Fruit fly (Drosophila melanogaster) whole organism, embryonic: Measurements from ENCODE around the gene Fer3.

Source experiments
- Antp ChIP-seq: fragments of 200-800 bp; sonication (Bioruptor generic); optimal IDR thresholded peaks from 3 replicates; lab custom pipeline; 2016; ENCODE audit warnings: missing biosample characterization, missing genetic modification characterization
- B-H1 ChIP-seq: fragments of 200-800 bp; sonication (Bioruptor generic); IDR thresholded peaks from 3 replicates; pipeline ENCODE4 v1.3.6; 2022; ENCODE audit warnings: missing biosample characterization, missing genetic modification characterization
- CG10543 ChIP-seq: fragments of 200-800 bp; sonication (Bioruptor generic); optimal IDR thresholded peaks from 3 replicates; lab custom pipeline; 2017; ENCODE audit warnings: missing biosample characterization, mild to moderate bottlenecking, missing genetic modification characterization, moderate library complexity
- CG10565 ChIP-seq: fragments of 200-800 bp; sonication (Bioruptor generic); optimal IDR thresholded peaks from 3 replicates; lab custom pipeline; 2016; ENCODE audit warnings: missing biosample characterization, mild to moderate bottlenecking, missing genetic modification characterization
- CG10979 ChIP-seq: fragments of 200-800 bp; sonication (Bioruptor generic); optimal IDR thresholded peaks from 2 replicates; lab custom pipeline; 2018; ENCODE audit warnings: missing biosample characterization, mild to moderate bottlenecking, missing genetic modification characterization, moderate library complexity
- CG12155 ChIP-seq: fragments of 200-800 bp; sonication (Bioruptor generic); optimal IDR thresholded peaks from 3 replicates; lab custom pipeline; 2016; ENCODE audit warnings: missing biosample characterization, missing genetic modification characterization
- CG14667 ChIP-seq: fragments of 200-800 bp; sonication (Bioruptor generic); IDR thresholded peaks from 2 replicates; pipeline ENCODE4 v1.3.6; 2022; ENCODE audit warnings: missing biosample characterization, missing genetic modification characterization
- CG17385 ChIP-seq: fragments of 200-800 bp; sonication (Bioruptor generic); optimal IDR thresholded peaks from 3 replicates; lab custom pipeline; 2018; ENCODE audit warnings: missing biosample characterization, mild to moderate bottlenecking, missing genetic modification characterization
- CG17829 ChIP-seq: fragments of 200-800 bp; optimal IDR thresholded peaks from 2 replicates; lab custom pipeline; 2019; ENCODE audit warnings: missing biosample characterization, mild to moderate bottlenecking, missing genetic modification characterization, moderate library complexity
- CG3726 ChIP-seq: fragments of 200-800 bp; sonication (Bioruptor generic); IDR thresholded peaks from 3 replicates; pipeline ENCODE4, ENCODE4 v1.3.6; 2022; ENCODE audit warnings: missing biosample characterization, missing genetic modification characterization
- CG6683 ChIP-seq: fragments of 200-800 bp; sonication (Bioruptor generic); optimal IDR thresholded peaks from 2 replicates; lab custom pipeline; 2017; ENCODE audit warnings: missing biosample characterization, mild to moderate bottlenecking, missing genetic modification characterization, missing genetic modification reagents
- CG6689 ChIP-seq: fragments of 200-800 bp; sonication (Bioruptor generic); IDR thresholded peaks from 2 replicates; pipeline ENCODE4 v1.3.6; 2022; ENCODE audit warnings: missing biosample characterization, missing genetic modification characterization
- CG7556 ChIP-seq: fragments of 200-800 bp; sonication (Bioruptor generic); optimal IDR thresholded peaks from 2 replicates; lab custom pipeline; 2017; ENCODE audit warnings: missing biosample characterization, mild to moderate bottlenecking, missing genetic modification characterization
- CG7928 ChIP-seq: fragments of 200-800 bp; sonication (Bioruptor generic); optimal IDR thresholded peaks from 2 replicates; lab custom pipeline; 2017; ENCODE audit warnings: missing biosample characterization, mild to moderate bottlenecking, missing genetic modification characterization
- CG8089 ChIP-seq: fragments of 200-800 bp; sonication (Bioruptor generic); optimal IDR thresholded peaks from 3 replicates; lab custom pipeline; 2016; ENCODE audit warnings: missing biosample characterization, missing genetic modification characterization
- CG8359 ChIP-seq: fragments of 200-800 bp; sonication (Bioruptor generic); optimal IDR thresholded peaks from 2 replicates; lab custom pipeline; 2017; ENCODE audit warnings: missing biosample characterization, mild to moderate bottlenecking, missing genetic modification characterization, borderline replicate concordance
- CG8924 ChIP-seq: fragments of 200-800 bp; optimal IDR thresholded peaks from 3 replicates; lab custom pipeline; 2019; ENCODE audit warnings: missing biosample characterization, mild to moderate bottlenecking, missing genetic modification characterization, moderate library complexity
- CG9437 ChIP-seq: fragments of 200-800 bp; sonication (Bioruptor generic); optimal IDR thresholded peaks from 2 replicates; lab custom pipeline; 2018; ENCODE audit warnings: missing biosample characterization, mild to moderate bottlenecking, missing genetic modification characterization
- CG9876 ChIP-seq: fragments of 200-800 bp; sonication (Bioruptor generic); optimal IDR thresholded peaks from 2 replicates; lab custom pipeline; 2016; ENCODE audit warnings: missing biosample characterization, missing genetic modification characterization
- D19B ChIP-seq: fragments of 200-800 bp; sonication (Bioruptor generic); optimal IDR thresholded peaks from 2 replicates; lab custom pipeline; 2017; ENCODE audit warnings: missing biosample characterization, mild to moderate bottlenecking, missing genetic modification characterization
- Dip2 ChIP-seq: fragments of 200-800 bp; sonication (Bioruptor generic); IDR thresholded peaks from 2 replicates; pipeline ENCODE4 v1.3.6; 2022; ENCODE audit warnings: missing biosample characterization, missing genetic modification characterization
- Ets65A ChIP-seq: fragments of 200-800 bp; sonication (Bioruptor generic); peaks from one replicate; lab custom pipeline; 2016; ENCODE audit warnings: missing biosample characterization, missing genetic modification characterization
- Fer1 ChIP-seq: fragments of 200-800 bp; sonication (Bioruptor generic); optimal IDR thresholded peaks from 2 replicates; lab custom pipeline; 2017; ENCODE audit warnings: missing biosample characterization, mild to moderate bottlenecking, missing genetic modification characterization
- HHEX ChIP-seq: fragments of 200-800 bp; sonication (Bioruptor generic); optimal IDR thresholded peaks from 3 replicates; lab custom pipeline; 2017; ENCODE audit warnings: missing biosample characterization, mild to moderate bottlenecking, missing genetic modification characterization, missing genetic modification reagents
- Hr3 ChIP-seq: fragments of 200-800 bp; sonication (Bioruptor generic); optimal IDR thresholded peaks from 3 replicates; lab custom pipeline; 2016; ENCODE audit warnings: missing biosample characterization, missing genetic modification characterization
- Lhr ChIP-seq: fragments of 200-800 bp; sonication (Bioruptor generic); optimal IDR thresholded peaks from 3 replicates; lab custom pipeline; 2017; ENCODE audit warnings: mild to moderate bottlenecking, missing biosample characterization, missing genetic modification reagents, missing genetic modification characterization
- Lpt ChIP-seq: fragments of >200 bp; optimal IDR thresholded peaks from 2 replicates; lab custom pipeline; 2018; ENCODE audit warnings: missing biosample characterization, missing genetic modification characterization
- Neu2 ChIP-seq: fragments of 200-800 bp; sonication (Bioruptor generic); optimal IDR thresholded peaks from 3 replicates; lab custom pipeline; 2016; ENCODE audit warnings: missing biosample characterization, missing genetic modification characterization, borderline replicate concordance
- Poxn ChIP-seq: fragments of 200-800 bp; sonication (Bioruptor generic); IDR thresholded peaks from 2 replicates; pipeline ENCODE4 v1.3.6; 2022; ENCODE audit warnings: missing biosample characterization, missing genetic modification characterization
- Spps ChIP-seq: fragments of 200-800 bp; sonication (Bioruptor generic); optimal IDR thresholded peaks from 2 replicates; lab custom pipeline; 2018; ENCODE audit warnings: missing biosample characterization, mild to moderate bottlenecking, missing genetic modification characterization
- Usf ChIP-seq: fragments of 200-800 bp; sonication (Bioruptor generic); optimal IDR thresholded peaks from 2 replicates; lab custom pipeline; 2017; ENCODE audit warnings: missing genotype, missing biosample characterization, missing genetic modification characterization
- Xbp1 ChIP-seq: fragments of 200-800 bp; sonication (Bioruptor generic); optimal IDR thresholded peaks from 3 replicates; lab custom pipeline; 2016; ENCODE audit warnings: missing biosample characterization, mild to moderate bottlenecking, missing genetic modification characterization
- aop ChIP-seq: fragments of 200-800 bp; sonication (Bioruptor generic); IDR thresholded peaks from 2 replicates; pipeline ENCODE4 v1.3.6; 2022; ENCODE audit warnings: missing biosample characterization, missing genetic modification characterization
- ap ChIP-seq: fragments of 200-800 bp; sonication (Bioruptor generic); IDR thresholded peaks from 2 replicates; pipeline ENCODE4 v1.3.6; 2022; ENCODE audit warnings: missing biosample characterization, missing genetic modification characterization
- ato ChIP-seq: fragments of 200-800 bp; sonication (Bioruptor generic); IDR thresholded peaks from 2 replicates; pipeline ENCODE4 v1.3.6; 2022; ENCODE audit warnings: missing biosample characterization, missing genetic modification characterization; ENCODE audit not compliant: partially characterized antibody
- bbx ChIP-seq: fragments of 200-800 bp; sonication (Bioruptor generic); IDR thresholded peaks from 2 replicates; pipeline ENCODE4 v1.3.6; 2022; ENCODE audit warnings: missing biosample characterization, missing genetic modification characterization; ENCODE audit not compliant: partially characterized antibody
- cas ChIP-seq: fragments of 200-800 bp; sonication (Bioruptor generic); IDR thresholded peaks from 2 replicates; pipeline ENCODE4 v1.3.6; 2022; ENCODE audit warnings: missing biosample characterization, missing genetic modification characterization
- chm ChIP-seq: fragments of 200-800 bp; sonication (Bioruptor generic); IDR thresholded peaks from 2 replicates; pipeline ENCODE4 v1.3.6; 2022; ENCODE audit warnings: missing biosample characterization, missing genetic modification characterization
- dimm ChIP-seq: fragments of 200-800 bp; sonication (Bioruptor generic); IDR thresholded peaks from 2 replicates; pipeline ENCODE4 v1.3.6; 2022; ENCODE audit warnings: missing biosample characterization, missing genetic modification characterization
- gcm2 ChIP-seq: fragments of 200-800 bp; sonication (Bioruptor generic); optimal IDR thresholded peaks from 2 replicates; lab custom pipeline; 2016; ENCODE audit warnings: missing biosample characterization, missing genetic modification characterization
- gt ChIP-seq: fragments of 200-800 bp; sonication (Bioruptor generic); IDR thresholded peaks from 2 replicates; pipeline ENCODE4 v1.3.6; 2022; ENCODE audit warnings: missing biosample characterization, missing genetic modification characterization
- hb ChIP-seq: fragments of 200-800 bp; sonication (Bioruptor generic); IDR thresholded peaks from 3 replicates; pipeline ENCODE4 v1.3.6; 2022; ENCODE audit warnings: missing biosample characterization, missing genetic modification characterization; ENCODE audit not compliant: partially characterized antibody
- lilli ChIP-seq: fragments of 200-800 bp; sonication (Bioruptor generic); optimal IDR thresholded peaks from 3 replicates; lab custom pipeline; 2016; ENCODE audit warnings: missing biosample characterization, missing genetic modification characterization
- pb ChIP-seq: fragments of 200-800 bp; sonication (Bioruptor generic); optimal IDR thresholded peaks from 3 replicates; lab custom pipeline; 2016; ENCODE audit warnings: missing biosample characterization, missing genetic modification characterization
- peb ChIP-seq: fragments of 200-800 bp; sonication (Bioruptor generic); IDR thresholded peaks from 2 replicates; pipeline ENCODE4 v1.3.6; 2022; ENCODE audit warnings: missing biosample characterization, missing genetic modification characterization
- pho ChIP-seq: fragments of 200-800 bp; sonication (Bioruptor generic); optimal IDR thresholded peaks from 2 replicates; lab custom pipeline; 2016; ENCODE audit warnings: missing biosample characterization, missing genetic modification characterization
- ro ChIP-seq: fragments of 200-800 bp; sonication (Bioruptor generic); IDR thresholded peaks from 2 replicates; pipeline ENCODE4 v1.3.6; 2022; ENCODE audit warnings: missing biosample characterization, missing genetic modification characterization
- tna ChIP-seq: fragments of 200-800 bp; sonication (Bioruptor generic); IDR thresholded peaks from 2 replicates; pipeline ENCODE4 v1.3.6; 2022; ENCODE audit warnings: missing biosample characterization, missing genetic modification characterization; ENCODE audit not compliant: partially characterized antibody
- yki ChIP-seq: fragments of >200 bp; optimal IDR thresholded peaks from 3 replicates; lab custom pipeline; 2018
- z ChIP-seq: fragments of 200-800 bp; sonication (Bioruptor generic); IDR thresholded peaks from 3 replicates; pipeline ENCODE4 v1.3.6; 2022; ENCODE audit warnings: missing biosample characterization, missing genetic modification characterization
- zen ChIP-seq: fragments of 200-800 bp; sonication (Bioruptor generic); optimal IDR thresholded peaks from 3 replicates; lab custom pipeline; 2018; ENCODE audit warnings: missing biosample characterization, mild to moderate bottlenecking, missing genetic modification characterization, moderate library complexity

Fer3 gene

DNA sequence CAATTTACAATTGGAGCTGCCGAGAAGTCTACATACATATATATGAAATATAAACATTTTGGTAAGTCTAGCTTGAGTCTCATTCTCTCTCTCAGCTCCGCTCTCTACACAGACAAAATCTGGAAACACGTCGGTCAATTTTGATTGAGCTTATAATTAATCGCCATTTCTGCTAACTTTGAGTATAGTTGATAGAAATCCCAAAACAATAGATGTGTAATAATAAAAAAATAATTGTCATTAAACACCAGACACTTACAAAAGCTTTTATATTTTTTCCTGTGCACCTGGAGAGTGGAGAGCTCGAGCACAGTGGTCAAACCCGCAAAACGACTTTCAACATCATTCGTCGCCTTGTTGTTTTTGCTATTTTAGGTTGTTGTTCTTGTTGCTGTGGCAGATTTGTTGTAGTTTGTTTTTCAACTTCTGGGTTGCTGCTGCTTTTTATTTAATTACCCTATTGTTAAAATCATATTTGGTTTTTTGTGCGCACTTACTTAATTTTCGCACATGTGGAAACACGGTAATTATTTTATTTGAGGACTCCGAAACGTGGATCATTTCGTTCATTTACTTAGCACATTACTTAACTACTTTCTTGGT lies 37.4 kb downstream of the Fer3 start (continued):
- TF ChIP-seq zen (tag; lab: Kevin White, UChicago): peak; percentile 90
- peak; percentile 62; the same call in 1 of the 2 replicates for TF ChIP-seq Dip2 (GFP tag; lab: Robert Waterston, UW)
- peak; percentile 93 for TF ChIP-seq CG14667 (GFP tag; lab: Robert Waterston, UW)
- TF ChIP-seq ap (GFP tag; lab: Robert Waterston, UW): peak; percentile 93
- peak; percentile 94 for TF ChIP-seq B-H1 (GFP tag; lab: Robert Waterston, UW)
- TF ChIP-seq CG17829 (tag; lab: Kevin White, UChicago): peak; percentile 96
- TF ChIP-seq hb (GFP tag; lab: Robert Waterston, UW): no peak
- TF ChIP-seq CG7928 (GFP tag; lab: Kevin White, UChicago): peak; percentile 78
- TF ChIP-seq Usf (GFP tag; lab: Kevin White, UChicago): peak; percentile 84
- TF ChIP-seq Lhr (GFP tag; lab: Kevin White, UChicago): peak; percentile 84
- peak; percentile 93 for TF ChIP-seq Antp (GFP tag; lab: Kevin White, UChicago)
- TF ChIP-seq chm (GFP tag; lab: Robert Waterston, UW): peak; percentile 98
- peak; percentile 90 for TF ChIP-seq ro (GFP tag; lab: Robert Waterston, UW)
- TF ChIP-seq Spps (tag; lab: Kevin White, UChicago): peak; percentile 91
- peak; percentile 98 for TF ChIP-seq lilli (GFP tag; lab: Kevin White, UChicago)
- TF ChIP-seq Poxn (GFP tag; lab: Robert Waterston, UW): peak; percentile 95
- TF ChIP-seq ato (GFP tag; lab: Robert Waterston, UW): no peak
- TF ChIP-seq dimm (GFP tag; lab: Robert Waterston, UW): peak; percentile 94
- TF ChIP-seq aop (GFP tag; lab: Robert Waterston, UW): peak; percentile 83
- peak; percentile 75 for TF ChIP-seq CG10565 (GFP tag; lab: Kevin White, UChicago)
- peak; percentile 95 for TF ChIP-seq cas
- TF ChIP-seq Fer1 (GFP tag; lab: Kevin White, UChicago): peak; percentile 96
- TF ChIP-seq yki (lab: Kevin White, UChicago): no peak
- TF ChIP-seq CG17385 (GFP tag; lab: Kevin White, UChicago): peak; percentile 94
- TF ChIP-seq pho (GFP tag; lab: Kevin White, UChicago): peak; percentile 96
- TF ChIP-seq pb (GFP tag; lab: Kevin White, UChicago): peak; percentile 94
- TF ChIP-seq CG8924 (tag; lab: Kevin White, UChicago): peak; percentile 97
- TF ChIP-seq CG6683 (GFP tag; lab: Kevin White, UChicago): peak; percentile 86
- peak; percentile 89 for TF ChIP-seq D19B (GFP tag; lab: Kevin White, UChicago)
- TF ChIP-seq CG10543: peak; percentile 25
- peak; percentile 90 for TF ChIP-seq CG8089 (GFP tag; lab: Kevin White, UChicago)
- TF ChIP-seq CG3726 (GFP tag; lab: Robert Waterston, UW): peak; percentile 95
- peak; percentile 87 for TF ChIP-seq CG9437
- peak; percentile 83 for TF ChIP-seq CG8359 (GFP tag; lab: Kevin White, UChicago)
- peak; percentile 94 for TF ChIP-seq CG12155 (GFP tag; lab: Kevin White, UChicago)
- peak; percentile 77 for TF ChIP-seq z
- TF ChIP-seq Lpt (GFP tag; lab: Kevin White, UChicago): no peak
- no peak for TF ChIP-seq bbx
- TF ChIP-seq CG10979: peak; percentile 95
- no peak for TF ChIP-seq tna (GFP tag; lab: Robert Waterston, UW)
- peak; percentile 95 for TF ChIP-seq CG7556
- peak; percentile 97 for TF ChIP-seq Xbp1 (GFP tag; lab: Kevin White, UChicago)
- TF ChIP-seq gcm2: peak; percentile 93
- peak; percentile 86 for TF ChIP-seq CG9876
- TF ChIP-seq CG6689 (GFP tag; lab: Robert Waterston, UW): peak; percentile 96
- peak; percentile 98 for TF ChIP-seq Ets65A (GFP tag; lab: Kevin White, UChicago)
- TF ChIP-seq gt (GFP tag; lab: Robert Waterston, UW): peak; percentile 87
- peak; percentile 97 for TF ChIP-seq HHEX
- TF ChIP-seq Hr3 (GFP tag; lab: Kevin White, UChicago): peak; percentile 92
- peak; percentile 88 for TF ChIP-seq peb
- peak; percentile 77 for TF ChIP-seq Neu2 (GFP tag; lab: Kevin White, UChicago)
